Worm (Caenorhabditis elegans) whole organism, young adult: ENCODE data around the gene srx-82.

ENCODE experiments used
- Y53G8AR.9 ChIP-seq: fragments of 200-800 bp; sonication (Bioruptor generic); conservative IDR thresholded peaks from 2 replicates; pipeline ENCODE4 v1.3.6; 2022; ENCODE audit warnings: missing genetic modification reagents, missing genetic modification characterization, missing compliant biosample characterization
- ccch-3 ChIP-seq: fragments of 200-800 bp; sonication (Bioruptor generic); optimal IDR thresholded peaks from 2 replicates; lab custom pipeline; 2018; ENCODE audit warnings: mild to moderate bottlenecking, missing genetic modification characterization, missing compliant biosample characterization
- ceh-79 ChIP-seq: sonication (generic microtip); optimal IDR thresholded peaks from 2 replicates; lab custom pipeline; 2017; ENCODE audit warnings: mild to moderate bottlenecking, missing genetic modification characterization, missing compliant biosample characterization
- chd-7 ChIP-seq: sonication (generic microtip); optimal IDR thresholded peaks from 2 replicates; lab custom pipeline; 2016; ENCODE audit warnings: mild to moderate bottlenecking, missing genetic modification characterization, moderate library complexity, missing compliant biosample characterization
- ets-4 ChIP-seq: fragments of 200-800 bp; sonication (Bioruptor generic); optimal IDR thresholded peaks from 2 replicates; lab custom pipeline; 2018; ENCODE audit warnings: mild to moderate bottlenecking, missing genetic modification characterization, missing compliant biosample characterization
- him-1 ChIP-seq: sonication (generic microtip); optimal IDR thresholded peaks from 2 replicates; lab custom pipeline; 2016; ENCODE audit warnings: missing genotype, missing genetic modification reagents, missing genetic modification characterization, missing compliant biosample characterization
- lin-35 ChIP-seq, 3 experiments: fragments of 150-350 bp in 2 of 3; sonication (generic microtip) in 1 of 3; optimal IDR thresholded peaks; 2 replicates each; lab custom pipeline; 2014 to 2018; ENCODE audit warnings: missing biosample characterization in 3 of 3, missing genetic modification characterization in 3 of 3, missing genetic modification reagents in 3 of 3
- rec-8 ChIP-seq, 2 experiments: sonication (generic microtip); optimal IDR thresholded peaks; 2 replicates each; lab custom pipeline; 2016; ENCODE audit warnings: mild to moderate bottlenecking in 2 of 2, missing genetic modification characterization in 2 of 2, missing genetic modification reagents in 2 of 2, missing genotype in 2 of 2, missing biosample characterization in 1 of 2, missing compliant biosample characterization in 1 of 2, moderate library complexity in 1 of 2
- ztf-25 ChIP-seq: fragments of 200-800 bp; sonication (Bioruptor generic); IDR thresholded peaks from 2 replicates; pipeline ENCODE4 v1.3.6; 2022; ENCODE audit warnings: missing genetic modification reagents, missing genetic modification characterization, missing compliant biosample characterization

DNA sequence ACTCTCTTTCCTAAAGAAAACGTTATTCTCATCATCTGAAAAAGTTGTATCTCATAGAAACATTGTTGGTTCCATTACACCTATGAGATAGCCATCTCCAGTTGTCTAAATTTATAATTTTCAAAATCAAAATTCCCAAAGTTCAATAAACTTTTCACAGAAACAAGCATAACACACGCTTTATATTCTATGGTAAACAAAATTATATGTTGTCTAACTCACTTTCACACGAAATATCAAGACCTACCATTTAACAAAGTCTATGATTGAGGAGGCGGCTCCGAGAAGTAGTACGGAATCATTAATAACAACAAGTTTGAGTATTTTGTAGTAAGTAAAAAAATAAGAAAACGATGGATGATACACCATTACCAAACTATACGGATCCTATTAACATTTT, 9.3 kb downstream of the srx-82 start, which contains the start of gene srx-84:
- TF ChIP-seq ceh-79 (tag; lab: Kevin White, UChicago) (no peak), him-1 (tag; lab: Kevin White, UChicago) (no peak), rec-8 (tag; optimal IDR thresholded peaks at IDR 0.05; lab: Kevin White, UChicago) (no peak), lin-35 (GFP tag; optimal IDR thresholded peaks at IDR 0.05; lab: Kevin White, UChicago) (no peak), ccch-3 (GFP tag; lab: Kevin White, UChicago) (no peak), Y53G8AR.9 (GFP tag; lab: Robert Waterston, UW) (no peak), ztf-25 (GFP tag; lab: Robert Waterston, UW) (no peak), ets-4 (GFP tag; lab: Kevin White, UChicago) (no peak), chd-7 (no peak)
